Worm (Caenorhabditis elegans) whole organism, L3 larva: ENCODE results near the gene paml-1.

Experiments used
- ZK546.5 ChIP-seq: sonication (generic microtip); optimal IDR thresholded peaks from 2 replicates; lab custom pipeline; 2017; ENCODE audit warnings: missing biosample characterization, missing genetic modification characterization
- ceh-16 ChIP-seq: sonication (generic microtip); optimal IDR thresholded peaks from 2 replicates; lab custom pipeline; 2017; ENCODE audit warnings: missing biosample characterization, missing genetic modification characterization
- ceh-28 ChIP-seq: fragments of 150-350 bp; optimal IDR thresholded peaks from 2 replicates; lab custom pipeline; 2014; ENCODE audit warnings: missing biosample characterization, missing genetic modification reagents, missing genetic modification characterization
- ceh-82 ChIP-seq: fragments of 150-350 bp; optimal IDR thresholded peaks from 2 replicates; lab custom pipeline; 2014; ENCODE audit warnings: missing biosample characterization, missing genetic modification characterization
- ceh-9 ChIP-seq: sonication (generic microtip); optimal IDR thresholded peaks from 2 replicates; lab custom pipeline; 2018; ENCODE audit warnings: missing biosample characterization, missing genetic modification characterization
- daf-12 ChIP-seq: fragments of 150-350 bp; optimal IDR thresholded peaks from 2 replicates; lab custom pipeline; 2014; ENCODE audit warnings: missing biosample characterization, missing genetic modification reagents, missing genetic modification characterization
- egl-5 ChIP-seq: fragments of 150-350 bp; optimal IDR thresholded peaks from 2 replicates; lab custom pipeline; 2017; ENCODE audit warnings: missing biosample characterization, missing genetic modification reagents, missing genetic modification characterization, inconsistent platforms
- elt-2 ChIP-seq: sonication (generic microtip); optimal IDR thresholded peaks from 2 replicates; lab custom pipeline; 2016; ENCODE audit warnings: missing genetic modification reagents, mild to moderate bottlenecking, missing genetic modification characterization, missing compliant biosample characterization
- fkh-10 ChIP-seq: sonication (generic microtip); optimal IDR thresholded peaks from 2 replicates; lab custom pipeline; 2017; ENCODE audit warnings: missing biosample characterization, missing genetic modification reagents, missing genetic modification characterization
- fkh-2 ChIP-seq: fragments of 150-350 bp; optimal IDR thresholded peaks from 2 replicates; lab custom pipeline; 2014; ENCODE audit warnings: missing biosample characterization, missing genetic modification reagents, missing genetic modification characterization
- jun-1 ChIP-seq: fragments of 150-350 bp; optimal IDR thresholded peaks from 2 replicates; lab custom pipeline; 2014; ENCODE audit warnings: missing biosample characterization, missing genetic modification reagents, missing genetic modification characterization
- lin-15B ChIP-seq: fragments of 150-350 bp; optimal IDR thresholded peaks from 2 replicates; lab custom pipeline; 2014; ENCODE audit warnings: missing biosample characterization, missing genetic modification characterization
- lsy-12 ChIP-seq: sonication (generic microtip); optimal IDR thresholded peaks from 2 replicates; lab custom pipeline; 2016; ENCODE audit warnings: mild to moderate bottlenecking, missing genetic modification characterization, missing compliant biosample characterization
- mdl-1 ChIP-seq: fragments of 150-350 bp; optimal IDR thresholded peaks from 2 replicates; lab custom pipeline; 2014; ENCODE audit warnings: missing biosample characterization, missing genetic modification characterization
- mml-1 ChIP-seq: fragments of 150-350 bp; sonication (generic microtip); optimal IDR thresholded peaks from 3 replicates; lab custom pipeline; 2014; ENCODE audit warnings: missing biosample characterization, missing genetic modification characterization
- nfya-1 ChIP-seq: sonication (generic microtip); optimal IDR thresholded peaks from 2 replicates; lab custom pipeline; 2017; ENCODE audit warnings: missing genetic modification characterization, mild to moderate bottlenecking, missing compliant biosample characterization, antibody characterized with exemption, moderate library complexity; ENCODE audit not compliant: insufficient read depth
- nhr-11 ChIP-seq: fragments of 150-350 bp; optimal IDR thresholded peaks from 2 replicates; lab custom pipeline; 2014; ENCODE audit warnings: missing biosample characterization, missing genetic modification characterization
- nhr-12 ChIP-seq: fragments of 150-350 bp; optimal IDR thresholded peaks from 2 replicates; lab custom pipeline; 2014; ENCODE audit warnings: missing biosample characterization, missing genetic modification characterization
- nhr-23 ChIP-seq: fragments of 150-350 bp; optimal IDR thresholded peaks from 2 replicates; lab custom pipeline; 2014; ENCODE audit warnings: missing biosample characterization, missing genetic modification reagents, missing genetic modification characterization
- nhr-237 ChIP-seq: fragments of 150-350 bp; optimal IDR thresholded peaks from 2 replicates; lab custom pipeline; 2014; ENCODE audit warnings: missing biosample characterization, missing genetic modification characterization
- nhr-25 ChIP-seq: sonication (generic microtip); optimal IDR thresholded peaks from 2 replicates; lab custom pipeline; 2017; ENCODE audit warnings: missing biosample characterization, missing genetic modification characterization
- nhr-76 ChIP-seq: fragments of 150-350 bp; sonication (generic microtip); optimal IDR thresholded peaks from 5 replicates; lab custom pipeline; 2014; ENCODE audit warnings: missing biosample characterization, missing genetic modification characterization
- nhr-77 ChIP-seq: fragments of 150-350 bp; optimal IDR thresholded peaks from 2 replicates; lab custom pipeline; 2014; ENCODE audit warnings: missing biosample characterization, missing genetic modification characterization
- pha-4 ChIP-seq: fragments of 150-350 bp; optimal IDR thresholded peaks from 2 replicates; lab custom pipeline; 2014; ENCODE audit warnings: missing biosample characterization, missing genetic modification reagents, missing genetic modification characterization
- pqm-1 ChIP-seq: fragments of 150-350 bp; optimal IDR thresholded peaks from 2 replicates; lab custom pipeline; 2017; ENCODE audit warnings: missing biosample characterization, missing genetic modification characterization, inconsistent platforms
- skn-1 ChIP-seq: fragments of 150-350 bp; optimal IDR thresholded peaks from 2 replicates; lab custom pipeline; 2014; ENCODE audit warnings: missing biosample characterization, missing genetic modification characterization
- snpc-4 ChIP-seq: fragments of 150-350 bp; optimal IDR thresholded peaks from 2 replicates; lab custom pipeline; 2014; ENCODE audit warnings: missing biosample characterization, missing genetic modification characterization
- tbx-2 ChIP-seq: sonication (generic microtip); optimal IDR thresholded peaks from 2 replicates; lab custom pipeline; 2016; ENCODE audit warnings: mild to moderate bottlenecking, missing genetic modification characterization, missing compliant biosample characterization
- unc-62 ChIP-seq: fragments of 150-350 bp; sonication (generic microtip); optimal IDR thresholded peaks from 4 replicates; lab custom pipeline; 2014; ENCODE audit warnings: missing biosample characterization, missing genetic modification reagents, missing genetic modification characterization
- zag-1 ChIP-seq: fragments of 150-350 bp; optimal IDR thresholded peaks from 2 replicates; lab custom pipeline; 2014; ENCODE audit warnings: missing biosample characterization, missing genetic modification characterization
- ztf-4 ChIP-seq: fragments of 150-350 bp; optimal IDR thresholded peaks from 2 replicates; lab custom pipeline; 2014; ENCODE audit warnings: missing biosample characterization, missing genetic modification characterization

paml-1 gene

ce11 chrIII:10261682-10262081 lies 27.8 kb upstream of the paml-1 start, which contains the start of gene bbs-5:
Gene bbs-5, minus strand, starts transcription at chrIII:10261782.
- TF ChIP-seq nhr-25 (no peak), lsy-12 (tag; lab: Kevin White, UChicago) (no peak), nhr-12 (no peak), ztf-4 (tag; lab: Kevin White, UChicago) (no peak), ceh-16 (tag; lab: Kevin White, UChicago) (no peak), egl-5 (tag; lab: Kevin White, UChicago) (no peak), mdl-1 (tag; lab: Kevin White, UChicago) (no peak), jun-1 (tag; lab: Kevin White, UChicago) (no peak), nhr-77 (tag; lab: Kevin White, UChicago) (no peak)

ce11 chrIII:10261256-10261655 lies 27.4 kb upstream of the paml-1 start:
- TF ChIP-seq pha-4 (no peak), fkh-2 (no peak), nhr-11 (tag; lab: Kevin White, UChicago) (no peak), ztf-4 (tag; lab: Kevin White, UChicago) (no peak), fkh-10 (GFP tag; lab: Kevin White, UChicago) (no peak), nhr-25 (no peak), elt-2 (no peak), nfya-1 (tag; lab: Kevin White, UChicago) (no peak), nhr-76 (tag; lab: Kevin White, UChicago) (no peak)

ce11 chrIII:10258641-10259040 lies 24.8 kb upstream of the paml-1 start, which contains the start of gene rip-1:
Gene rip-1, minus strand, starts transcription at chrIII:10258741.
- TF ChIP-seq nhr-11 (tag; lab: Kevin White, UChicago) (no peak), ceh-82 (tag; lab: Kevin White, UChicago) (no peak), unc-62 (GFP tag; lab: Kevin White, UChicago) (no peak), tbx-2 (tag; lab: Kevin White, UChicago) (no peak), nhr-12 (no peak), pha-4 (no peak), ceh-9 (tag; lab: Kevin White, UChicago) (no peak), zag-1 (tag; lab: Kevin White, UChicago) (no peak), nhr-237 (tag; lab: Kevin White, UChicago) (no peak), lin-15B (no peak), mdl-1 (tag; lab: Kevin White, UChicago) (no peak), nhr-25 (no peak)

DNA sequence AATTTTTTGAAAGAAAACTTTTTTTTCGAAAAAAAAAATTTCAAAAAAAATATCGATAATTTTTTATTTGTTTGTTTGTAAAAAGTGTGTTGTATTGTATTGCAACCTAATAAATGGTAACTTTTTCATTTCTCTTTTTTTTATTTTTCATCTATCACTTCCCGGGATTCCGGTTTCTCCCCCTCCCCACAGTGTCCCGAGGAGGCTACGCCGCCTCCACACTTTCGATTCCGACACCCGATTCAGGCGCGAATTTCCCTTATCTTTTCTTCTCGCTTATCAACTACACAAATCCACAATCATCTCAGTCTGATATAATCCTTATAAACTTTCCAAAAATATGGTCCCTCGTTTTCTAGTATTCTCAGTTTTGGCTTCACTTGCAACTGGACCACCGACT lies 20.7 kb upstream of the paml-1 start, which contains the start of gene R01H10.4:
TSS of gene R01H10.4 (plus strand) at position 236 of the 400 bp plus-strand sequence.
- no peak for TF ChIP-seq nhr-237 (tag; lab: Kevin White, UChicago)
- TF ChIP-seq nhr-23 = peak; percentile 13
- no peak for TF ChIP-seq ceh-28

DNA sequence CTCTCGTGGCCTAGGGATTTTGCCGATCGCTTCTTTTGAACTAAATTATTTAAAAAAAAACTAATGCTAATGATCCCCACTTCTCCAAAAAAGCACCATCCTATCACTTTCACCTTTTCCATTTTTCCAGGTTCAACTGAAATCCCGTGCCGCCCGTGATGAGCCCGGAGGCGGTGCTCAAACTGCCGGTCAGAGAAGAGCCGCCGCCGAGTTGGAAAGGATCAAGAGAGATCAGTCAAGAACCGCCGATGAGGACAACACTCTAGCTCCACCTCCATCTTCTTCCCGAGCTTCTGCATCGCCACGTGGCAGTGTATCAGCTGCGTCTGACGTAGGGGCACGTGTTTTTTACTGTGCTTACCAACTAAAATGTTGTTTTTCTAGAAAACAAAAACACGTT lies 19.5 kb upstream of the paml-1 start:
- TF ChIP-seq ZK546.5 (tag; lab: Kevin White, UChicago) (no peak), zag-1 (tag; lab: Kevin White, UChicago) (no peak), mml-1 (no peak), ceh-9 (tag; lab: Kevin White, UChicago) (no peak), daf-12 (tag; lab: Kevin White, UChicago) (no peak), elt-2 (no peak), lsy-12 (tag; lab: Kevin White, UChicago) (no peak), skn-1 (no peak), nfya-1 (tag; lab: Kevin White, UChicago) (no peak), nhr-25 (no peak), lin-15B (no peak)
- TF ChIP-seq, all 47 proteins: peak for 0

DNA sequence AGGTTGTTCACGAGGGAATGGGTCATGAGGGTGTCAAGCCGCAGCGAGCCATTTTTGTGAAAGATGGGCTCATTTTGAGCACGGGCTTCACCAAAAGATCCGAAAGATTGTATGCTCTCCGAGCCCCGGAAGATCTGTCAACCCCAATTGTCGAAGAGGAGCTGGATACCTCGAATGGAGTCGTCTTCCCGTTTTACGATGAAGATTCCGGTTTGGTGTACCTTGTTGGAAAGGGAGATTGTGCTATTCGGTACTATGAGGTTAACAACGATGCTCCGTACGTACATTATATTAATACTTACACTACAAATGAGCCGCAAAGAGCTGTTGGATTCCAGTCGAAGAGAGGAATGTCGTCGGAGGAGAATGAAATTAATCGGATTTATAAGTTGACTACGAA lies 17.2 kb upstream of the paml-1 start:
- no peak for TF ChIP-seq pqm-1 (tag; lab: Kevin White, UChicago)
- TF ChIP-seq snpc-4 (tag; lab: Kevin White, UChicago) = no peak
- TF ChIP-seq, all 47 proteins: peak for 0
